Fruit fly (Drosophila melanogaster): Measurements from ENCODE around the gene Atg4a.
A peak's percentile ranks its signal among the peaks of the same experiment; 100 is the strongest.

The Atg4a gene

dm6 chr2L:1048846-1049245, 31.9 kb upstream of the Atg4a start (continued):
- TF ChIP-seq pum (GFP tag; optimal IDR thresholded peaks at IDR 0.05) (no peak), CG6175 (GFP tag; IDR thresholded peaks at IDR 0.05) (0 out of 3 replicates have a peak, but pooled peaks have one; percentile 9), CG31441 (GFP tag; IDR thresholded peaks at IDR 0.05) (no peak), Awh (GFP tag; IDR thresholded peaks at IDR 0.05) (no peak), Eip74EF (GFP tag; optimal IDR thresholded peaks at IDR 0.05) (no peak), hb (GFP tag; IDR thresholded peaks at IDR 0.05; ENCODE audit: partially characterized antibody) (no peak), Dp (GFP tag; optimal IDR thresholded peaks at IDR 0.05) (no peak), lbe (GFP tag; optimal IDR thresholded peaks at IDR 0.05) (no peak), toy (GFP tag; IDR thresholded peaks at IDR 0.05) (no peak), crp (GFP tag; optimal IDR thresholded peaks at IDR 0.05) (peak in 1 of 2 experiments; percentile 15), CG7372 (GFP tag; IDR thresholded peaks at IDR 0.05) (no peak), Deaf1 (tag; optimal IDR thresholded peaks at IDR 0.05) (peak; percentile 90), pzg (GFP tag; optimal IDR thresholded peaks at IDR 0.05) (no peak), CG4328 (GFP tag; optimal IDR thresholded peaks at IDR 0.05) (no peak), CG34376 (GFP tag; optimal IDR thresholded peaks at IDR 0.05) (no peak), CG6654 (GFP tag; optimal IDR thresholded peaks at IDR 0.05) (peak; percentile 77), Scr (GFP tag; IDR thresholded peaks at IDR 0.05; ENCODE audit: partially characterized antibody) (no peak), CG10979 (tag; optimal IDR thresholded peaks at IDR 0.05) (no peak), Bgb (GFP tag; IDR thresholded peaks at IDR 0.05; ENCODE audit: partially characterized antibody) (no peak), CG8359 (GFP tag; optimal IDR thresholded peaks at IDR 0.05; ENCODE audit: borderline replicate concordance) (no peak), Mad (GFP tag; optimal IDR thresholded peaks at IDR 0.05) (no peak), Hsf (GFP tag; optimal IDR thresholded peaks at IDR 0.05) (no peak), cas (GFP tag; IDR thresholded peaks at IDR 0.05) (no peak), CG34224 (GFP tag; IDR thresholded peaks at IDR 0.05; ENCODE audit: partially characterized antibody) (peak; percentile 15; the same call in 1 of the 3 replicates), CG31224 (GFP tag; IDR thresholded peaks at IDR 0.05) (peak; percentile 65), CrebB (tag; optimal IDR thresholded peaks at IDR 0.05) (no peak), Oli (tag; optimal IDR thresholded peaks at IDR 0.05) (no peak), CG11247 (GFP tag; IDR thresholded peaks at IDR 0.05) (no peak), CG2120 (GFP tag; optimal IDR thresholded peaks at IDR 0.05) (no peak), chn (GFP tag; optimal IDR thresholded peaks at IDR 0.05) (no peak), CG13123 (GFP tag; optimal IDR thresholded peaks at IDR 0.05) (no peak), sr (GFP tag; IDR thresholded peaks at IDR 0.05) (no peak), dati (GFP tag; IDR thresholded peaks at IDR 0.05) (no peak), scrt (GFP tag; optimal IDR thresholded peaks at IDR 0.05) (peak; percentile 100), gsb-n (tag; optimal IDR thresholded peaks at IDR 0.05) (no peak), z (GFP tag; IDR thresholded peaks at IDR 0.05) (no peak), crol (GFP tag; IDR thresholded peaks at IDR 0.05) (no peak), CG2129 (GFP tag; IDR thresholded peaks at IDR 0.05; ENCODE audit: partially characterized antibody) (no peak), CG1647 (GFP tag; optimal IDR thresholded peaks at IDR 0.05) (no peak)

- TF ChIP-seq emc (GFP tag; optimal IDR thresholded peaks at IDR 0.05) (no peak), CG10147 (GFP tag; optimal IDR thresholded peaks at IDR 0.05) (no peak), phol (tag; optimal IDR thresholded peaks at IDR 0.05) (peak; percentile 81), zen (tag; optimal IDR thresholded peaks at IDR 0.05) (peak; percentile 24), Med (GFP tag) (peak; percentile 25), CG1603 (tag; optimal IDR thresholded peaks at IDR 0.05) (peak; percentile 5), Dip3 (GFP tag; optimal IDR thresholded peaks at IDR 0.05) (no peak), Ets97D (GFP tag; optimal IDR thresholded peaks at IDR 0.05) (peak; percentile 0), CG1024 (GFP tag; IDR thresholded peaks at IDR 0.05) (0 out of 2 replicates have a peak, but pooled peaks have one; percentile 12), CG12744 (GFP tag; optimal IDR thresholded peaks at IDR 0.05) (peak; percentile 18), sd (tag; optimal IDR thresholded peaks at IDR 0.05) (peak; percentile 57), lola (GFP tag; optimal IDR thresholded peaks at IDR 0.05) (peak in 1 of 3 experiments; percentile 15), stwl (tag; optimal IDR thresholded peaks at IDR 0.05) (peak; percentile 7), CG18764 (GFP tag; optimal IDR thresholded peaks at IDR 0.05) (no peak)
Observed at dm6 chr2L:1049361-1049760, 31.4 kb upstream of the Atg4a start.

All from whole organism, embryonic.